Worm (Caenorhabditis elegans) whole organism, L1 larva: ENCODE data around the gene hpo-26.

Source experiments
- C16A3.4 ChIP-seq: fragments of 150-350 bp; optimal IDR thresholded peaks from 2 replicates; lab custom pipeline; 2014; ENCODE audit warnings: missing biosample characterization, missing genetic modification characterization
- F16B12.6 ChIP-seq: fragments of 150-350 bp; optimal IDR thresholded peaks from 2 replicates; lab custom pipeline; 2014; ENCODE audit warnings: missing biosample characterization, missing genetic modification characterization
- aha-1 ChIP-seq: fragments of 150-350 bp; optimal IDR thresholded peaks from 2 replicates; lab custom pipeline; 2014; ENCODE audit warnings: missing biosample characterization, missing genetic modification characterization
- ama-1 ChIP-seq: fragments of 150-350 bp; optimal IDR thresholded peaks from 2 replicates; lab custom pipeline; 2014
- blmp-1 ChIP-seq: fragments of 150-350 bp; optimal IDR thresholded peaks from 2 replicates; lab custom pipeline; 2014; ENCODE audit warnings: missing biosample characterization, missing genetic modification characterization
- ceh-8 ChIP-seq: fragments of 200-800 bp; sonication (Bioruptor generic); optimal IDR thresholded peaks from 2 replicates; lab custom pipeline; 2018; ENCODE audit warnings: mild to moderate bottlenecking, missing genetic modification characterization, moderate library complexity, missing compliant biosample characterization
- ceh-82 ChIP-seq, 3 experiments: fragments of 150-350 bp in 1 of 3; sonication (generic microtip) in 2 of 3; optimal IDR thresholded peaks; 2 replicates each; lab custom pipeline; 2014 to 2017; ENCODE audit warnings: missing biosample characterization in 3 of 3, missing genetic modification characterization in 3 of 3
- ceh-88 ChIP-seq: fragments of 200-800 bp; sonication (Bioruptor generic); IDR thresholded peaks from 2 replicates; pipeline ENCODE4 v1.3.6; 2022; ENCODE audit warnings: missing genetic modification characterization, missing compliant biosample characterization
- dsc-1 ChIP-seq: sonication (generic microtip); optimal IDR thresholded peaks from 2 replicates; lab custom pipeline; 2016; ENCODE audit warnings: mild to moderate bottlenecking, missing genetic modification characterization, missing compliant biosample characterization
- efl-1 ChIP-seq, 4 experiments: fragments of 150-350 bp; optimal IDR thresholded peaks in 3 of 4; peaks in 1 of 4; 1 replicate in 1 of 4; 2 replicates in 3 of 4; lab custom pipeline; 2014; ENCODE audit warnings: missing biosample characterization in 2 of 4, missing genetic modification characterization in 2 of 4, missing genetic modification reagents in 2 of 4
- elt-2 ChIP-seq: sonication (generic microtip); optimal IDR thresholded peaks from 2 replicates; lab custom pipeline; 2016; ENCODE audit warnings: missing genetic modification characterization, mild to moderate bottlenecking, inconsistent platforms, missing compliant biosample characterization, missing genetic modification reagents
- elt-3 ChIP-seq, 6 experiments: fragments of 150-350 bp in 1 of 6; sonication (generic microtip); optimal IDR thresholded peaks; 2 replicates each; lab custom pipeline; 2017 to 2018; ENCODE audit warnings: missing biosample characterization in 6 of 6, missing genetic modification characterization in 6 of 6, inconsistent platforms in 1 of 6
- fkh-10 ChIP-seq: sonication (generic microtip); optimal IDR thresholded peaks from 2 replicates; lab custom pipeline; 2017; ENCODE audit warnings: missing biosample characterization, missing genetic modification reagents, missing genetic modification characterization
- hlh-4 ChIP-seq: sonication (generic microtip); optimal IDR thresholded peaks from 2 replicates; lab custom pipeline; 2016; ENCODE audit warnings: mild to moderate bottlenecking, missing genetic modification characterization, missing compliant biosample characterization
- jun-1 ChIP-seq: fragments of 150-350 bp; optimal IDR thresholded peaks from 2 replicates; lab custom pipeline; 2014; ENCODE audit warnings: missing biosample characterization, missing genetic modification reagents, missing genetic modification characterization
- lin-13 ChIP-seq: fragments of 150-350 bp; optimal IDR thresholded peaks from 2 replicates; lab custom pipeline; 2014; ENCODE audit warnings: missing biosample characterization, missing genetic modification reagents, missing genetic modification characterization
- lin-14 ChIP-seq: fragments of 200-800 bp; sonication (Bioruptor generic); optimal IDR thresholded peaks from 2 replicates; lab custom pipeline; 2018; ENCODE audit warnings: mild to moderate bottlenecking, missing genetic modification characterization, moderate library complexity, missing compliant biosample characterization
- lin-35 ChIP-seq, 2 experiments: fragments of 150-350 bp; optimal IDR thresholded peaks; 2 replicates each; lab custom pipeline; 2014; ENCODE audit warnings: missing biosample characterization in 2 of 2, missing genetic modification characterization in 2 of 2, missing genetic modification reagents in 2 of 2
- lir-3 ChIP-seq: sonication (generic microtip); optimal IDR thresholded peaks from 2 replicates; lab custom pipeline; 2016; ENCODE audit warnings: mild to moderate bottlenecking, missing genetic modification characterization, moderate library complexity, missing compliant biosample characterization; ENCODE audit not compliant: poor library complexity
- lsy-2 ChIP-seq, 2 experiments: fragments of 150-350 bp; optimal IDR thresholded peaks; 2 replicates each; lab custom pipeline; 2014; ENCODE audit warnings: missing biosample characterization in 2 of 2, missing genetic modification characterization in 2 of 2
- mdl-1 ChIP-seq, 2 experiments: fragments of 150-350 bp; optimal IDR thresholded peaks; 2 replicates each; lab custom pipeline; 2014 to 2017; ENCODE audit warnings: missing biosample characterization in 2 of 2, missing genetic modification characterization in 2 of 2, inconsistent platforms in 1 of 2
- nhr-12 ChIP-seq: sonication (generic microtip); optimal IDR thresholded peaks from 2 replicates; lab custom pipeline; 2017; ENCODE audit warnings: missing biosample characterization, missing genetic modification characterization
- nhr-19 ChIP-seq: fragments of 200-800 bp; sonication (Bioruptor generic); conservative IDR thresholded peaks from 2 replicates; pipeline ENCODE4 v1.3.6; 2022; ENCODE audit warnings: missing genetic modification characterization, missing compliant biosample characterization
- nhr-20 ChIP-seq: sonication (generic microtip); optimal IDR thresholded peaks from 2 replicates; lab custom pipeline; 2016; ENCODE audit warnings: mild to moderate bottlenecking, missing genetic modification characterization, missing compliant biosample characterization
- nhr-28 ChIP-seq: fragments of 150-350 bp; optimal IDR thresholded peaks from 2 replicates; lab custom pipeline; 2014; ENCODE audit warnings: missing biosample characterization, missing genetic modification characterization
- nhr-76 ChIP-seq: sonication (generic microtip); optimal IDR thresholded peaks from 2 replicates; lab custom pipeline; 2017; ENCODE audit warnings: missing biosample characterization, missing genetic modification characterization
- nhr-85 ChIP-seq: sonication (generic microtip); peaks from one replicate; lab custom pipeline; 2016; ENCODE audit warnings: missing genetic modification characterization, inconsistent platforms, missing compliant biosample characterization
- pag-3 ChIP-seq: sonication (generic microtip); optimal IDR thresholded peaks from 2 replicates; lab custom pipeline; 2017; ENCODE audit warnings: missing genetic modification characterization, mild to moderate bottlenecking, missing compliant biosample characterization, antibody characterized with exemption, borderline replicate concordance; ENCODE audit not compliant: insufficient read depth
- pax-3 ChIP-seq: fragments of 200-800 bp; sonication (Bioruptor generic); optimal IDR thresholded peaks from 2 replicates; lab custom pipeline; 2018; ENCODE audit warnings: mild to moderate bottlenecking, missing genetic modification characterization, moderate library complexity, missing compliant biosample characterization
- pqm-1 ChIP-seq: sonication (generic microtip); optimal IDR thresholded peaks from 3 replicates; lab custom pipeline; 2017; ENCODE audit warnings: missing biosample characterization, missing genetic modification characterization
- rnt-1 ChIP-seq: sonication (generic microtip); optimal IDR thresholded peaks from 2 replicates; lab custom pipeline; 2016; ENCODE audit warnings: mild to moderate bottlenecking, missing genetic modification characterization, moderate library complexity, missing compliant biosample characterization
- snu-23 ChIP-seq: sonication (generic microtip); optimal IDR thresholded peaks from 2 replicates; lab custom pipeline; 2016; ENCODE audit warnings: missing genetic modification characterization, missing compliant biosample characterization
- sptf-1 ChIP-seq: fragments of 150-350 bp; optimal IDR thresholded peaks from 2 replicates; lab custom pipeline; 2014; ENCODE audit warnings: missing biosample characterization, missing genetic modification characterization
- swsn-7 ChIP-seq: sonication (generic microtip); optimal IDR thresholded peaks from 2 replicates; lab custom pipeline; 2016; ENCODE audit warnings: missing genetic modification characterization, missing compliant biosample characterization
- unc-130 ChIP-seq: fragments of 150-350 bp; optimal IDR thresholded peaks from 2 replicates; lab custom pipeline; 2017; ENCODE audit warnings: missing biosample characterization, missing genetic modification characterization, inconsistent platforms
- unc-62 ChIP-seq: fragments of 150-350 bp; optimal IDR thresholded peaks from 2 replicates; lab custom pipeline; 2014; ENCODE audit warnings: missing biosample characterization, missing genetic modification reagents, missing genetic modification characterization
- unc-86 ChIP-seq: sonication (generic microtip); optimal IDR thresholded peaks from 2 replicates; lab custom pipeline; 2016; ENCODE audit warnings: missing genetic modification characterization, missing compliant biosample characterization
- unc-98 ChIP-seq: fragments of 200-800 bp; sonication (Bioruptor generic); IDR thresholded peaks from 2 replicates; pipeline ENCODE4 v1.3.6; 2022; ENCODE audit warnings: missing genetic modification characterization, missing compliant biosample characterization
- xbp-1 ChIP-seq: sonication (generic microtip); optimal IDR thresholded peaks from 2 replicates; lab custom pipeline; 2016; ENCODE audit warnings: missing genetic modification characterization, missing compliant biosample characterization

The hpo-26 gene

ce11 chrV:6498903-6499302, 34.0 kb downstream of the hpo-26 start, which contains the start of gene W01A11.1:
Gene W01A11.1 (plus strand): TSS chrV:6499224.
- TF ChIP-seq unc-98 (GFP tag; lab: Robert Waterston, UW) (no peak), unc-86 (tag; lab: Kevin White, UChicago) (no peak), aha-1 (no peak)

- peak; percentile 11 for TF ChIP-seq lin-14 (GFP tag; lab: Kevin White, UChicago)
- TF ChIP-seq hlh-4 (tag; lab: Kevin White, UChicago), result no peak
- TF ChIP-seq, all 84 proteins: peak for 1
These were observed 34.4 kb downstream of the hpo-26 start for ce11 chrV:6498441-6498840.

- TF ChIP-seq xbp-1 (tag; lab: Kevin White, UChicago) (no peak), nhr-12 (tag; lab: Kevin White, UChicago) (no peak), efl-1 (optimal IDR thresholded peaks at IDR 0.05; lab: Kevin White, UChicago) (no peak), efl-1 (GFP tag; optimal IDR thresholded peaks at IDR 0.05 in 1 of 2; lab: Kevin White, UChicago) (no peak), unc-130 (tag; lab: Kevin White, UChicago) (no peak), nhr-19 (GFP tag; lab: Robert Waterston, UW) (no peak), ceh-88 (GFP tag; lab: Robert Waterston, UW) (no peak), jun-1 (tag; lab: Kevin White, UChicago) (no peak), sptf-1 (tag; lab: Kevin White, UChicago) (no peak), pax-3 (tag; lab: Kevin White, UChicago) (no peak), dsc-1 (tag; lab: Kevin White, UChicago) (no peak), lsy-2 (tag; optimal IDR thresholded peaks at IDR 0.05; lab: Kevin White, UChicago) (no peak)
These were observed 36.2 kb downstream of the hpo-26 start, which contains the start of gene dgtr-1 for ce11 chrV:6496611-6497158. Gene dgtr-1 (plus strand): TSS chrV:6497108.

ce11 chrV:6495353-6495752, 37.5 kb downstream of the hpo-26 start:
- TF ChIP-seq pqm-1 (tag; lab: Kevin White, UChicago) (no peak), elt-3 (tag; optimal IDR thresholded peaks at IDR 0.05; lab: Kevin White, UChicago) (no peak), F16B12.6 (tag; lab: Kevin White, UChicago) (no peak), blmp-1 (tag; lab: Kevin White, UChicago) (peak; percentile 94)

DNA sequence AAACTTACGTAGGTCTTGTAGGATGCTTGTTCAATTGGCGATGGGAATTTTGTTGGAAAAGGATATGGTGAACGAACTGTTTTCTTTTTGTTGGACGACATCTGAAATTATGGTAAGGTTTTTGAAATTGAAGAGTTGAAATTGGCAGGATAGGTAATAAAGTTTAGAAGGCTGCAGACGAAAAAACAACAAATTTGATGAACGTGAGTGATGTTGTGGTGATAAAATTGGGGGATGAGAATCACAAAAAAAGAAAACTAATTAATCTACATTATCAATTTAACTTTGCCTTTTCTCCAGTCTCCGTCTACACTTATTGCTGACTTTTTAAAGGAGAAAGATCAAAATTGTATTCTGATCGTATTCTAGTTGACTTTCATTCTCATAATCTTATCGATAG, 39.0 kb downstream of the hpo-26 start, which contains the start of gene cpt-6:
Gene cpt-6 (minus strand): TSS at position 101 of the 400 bp plus-strand sequence.
- TF ChIP-seq lin-13 (GFP tag; lab: Kevin White, UChicago) (no peak), nhr-85 (peak; percentile 65)
- TF ChIP-seq, all 84 proteins: peak for 1

DNA sequence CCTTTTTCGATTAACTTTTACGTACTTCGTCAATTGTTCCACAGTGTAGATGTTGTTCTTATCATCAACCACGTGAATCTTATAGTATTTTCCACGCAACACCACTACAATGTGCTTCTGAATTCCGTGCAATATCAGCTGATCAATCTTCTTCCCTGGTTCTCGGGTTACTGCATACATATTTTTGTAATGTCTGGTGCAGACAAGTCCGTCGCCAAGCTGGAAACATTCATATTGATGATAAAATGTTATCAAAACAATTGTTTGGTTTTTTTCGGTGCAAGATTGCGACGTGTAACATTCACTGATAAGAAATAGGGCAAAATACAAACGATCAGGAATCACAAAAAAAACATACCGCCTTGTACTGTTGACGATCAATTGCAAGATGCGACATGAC, 40.4 kb downstream of the hpo-26 start:
- TF ChIP-seq lir-3 (tag; lab: Kevin White, UChicago) (no peak), lin-35 (GFP tag; optimal IDR thresholded peaks at IDR 0.05; lab: Kevin White, UChicago) (peak in 1 of 2 experiments; percentile 8), elt-2 (tag; lab: Kevin White, UChicago) (peak; percentile 67), pag-3 (tag; lab: Kevin White, UChicago) (no peak), C16A3.4 (tag; lab: Kevin White, UChicago) (no peak), fkh-10 (GFP tag; lab: Kevin White, UChicago) (no peak)
- TF ChIP-seq, all 84 proteins: peak for 2

DNA sequence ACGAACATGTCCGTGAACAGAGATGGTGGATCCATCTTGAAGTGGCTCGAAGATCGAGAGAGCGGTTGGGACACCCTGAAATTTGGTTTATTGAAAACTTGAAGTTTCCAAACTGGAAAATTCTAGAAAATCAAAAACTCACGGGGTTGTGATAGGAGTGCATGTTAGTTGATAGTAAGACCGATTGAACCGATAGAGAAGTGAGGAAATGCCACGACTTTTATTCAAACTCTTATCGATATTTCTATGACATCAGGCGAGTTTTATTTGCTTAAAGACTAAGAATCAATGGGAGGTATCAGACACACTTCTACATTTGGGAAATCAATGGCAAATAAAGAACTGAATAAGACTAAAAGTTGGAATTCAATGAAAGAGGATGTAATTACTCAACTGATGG, 44.0 kb downstream of the hpo-26 start, which contains the start of gene lec-10:
Gene lec-10 (minus strand): TSS at position 272 of the 400 bp plus-strand sequence.
- TF ChIP-seq nhr-28 (tag; lab: Kevin White, UChicago) (no peak), ceh-8 (no peak), unc-62 (GFP tag; lab: Kevin White, UChicago) (no peak), elt-3 (tag; optimal IDR thresholded peaks at IDR 0.05; lab: Kevin White, UChicago) (no peak), elt-2 (tag; lab: Kevin White, UChicago) (peak; percentile 87), aha-1 (no peak), nhr-20 (tag; lab: Kevin White, UChicago) (peak; percentile 5), nhr-76 (tag; lab: Kevin White, UChicago) (no peak), ceh-82 (tag; optimal IDR thresholded peaks at IDR 0.05; lab: Kevin White, UChicago) (no peak), pqm-1 (tag; lab: Kevin White, UChicago) (peak; percentile 81), snu-23 (GFP tag; lab: Kevin White, UChicago) (no peak), efl-1 (optimal IDR thresholded peaks at IDR 0.05; lab: Kevin White, UChicago) (no peak), efl-1 (GFP tag; optimal IDR thresholded peaks at IDR 0.05 in 1 of 2; lab: Kevin White, UChicago) (no peak), jun-1 (tag; lab: Kevin White, UChicago) (peak; percentile 39), rnt-1 (tag; lab: Kevin White, UChicago) (no peak), pag-3 (tag; lab: Kevin White, UChicago) (no peak), ama-1 (lab: Kevin White, UChicago) (no peak), mdl-1 (tag; optimal IDR thresholded peaks at IDR 0.05; lab: Kevin White, UChicago) (no peak), swsn-7 (no peak)
